Worm (Caenorhabditis elegans) whole organism, L4 larva: ENCODE measurements around the gene cmtr-1.

Source experiments
- arid-1 ChIP-seq: fragments of 200-800 bp; sonication (Bioruptor generic); conservative IDR thresholded peaks from 2 replicates; pipeline ENCODE4 v1.3.6; 2022; ENCODE audit warnings: missing genetic modification reagents, missing genetic modification characterization, missing compliant biosample characterization
- pha-4 ChIP-seq, 2 experiments: fragments of 150-350 bp in 1 of 2; fragments of 200-800 bp in 1 of 2; sonication (Bioruptor generic) in 1 of 2; IDR thresholded peaks in 1 of 2; optimal IDR thresholded peaks in 1 of 2; 2 replicates each; pipeline versions ENCODE4 v1.3.6 to Lab custom; 2014 to 2022; ENCODE audit warnings: missing genetic modification characterization in 2 of 2, missing genetic modification reagents in 2 of 2, missing biosample characterization in 1 of 2, missing compliant biosample characterization in 1 of 2
- ztf-11 ChIP-seq: fragments of 150-350 bp; optimal IDR thresholded peaks from 2 replicates; lab custom pipeline; 2014; ENCODE audit warnings: missing biosample characterization, missing genetic modification characterization

DNA sequence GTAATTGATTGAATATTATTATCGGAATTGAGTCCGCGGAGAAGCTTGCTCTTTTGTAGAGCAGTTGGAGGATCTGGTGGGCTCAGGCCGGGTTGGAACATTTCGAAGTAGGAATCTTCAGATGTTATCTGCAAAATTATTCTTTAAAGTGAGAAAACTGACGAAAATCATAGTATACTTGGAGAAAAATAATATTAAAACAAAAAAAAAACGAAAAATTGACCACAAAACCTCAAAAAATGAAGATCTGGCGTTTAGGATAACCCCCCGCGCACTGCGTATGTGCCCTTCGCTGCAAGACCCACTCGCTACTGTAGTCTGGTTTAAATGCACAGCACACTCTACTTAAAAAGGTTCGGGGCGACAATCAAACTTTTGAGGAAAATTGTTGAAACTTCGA lies 22.5 kb upstream of the cmtr-1 start, which contains the start of gene Y53F4B.10:
- TF ChIP-seq pha-4 (GFP tag; IDR thresholded peaks at IDR 0.05; lab: Robert Waterston, UW): no peak
- TF ChIP-seq pha-4 (tag; optimal IDR thresholded peaks at IDR 0.05; lab: Kevin White, UChicago): no peak
- no peak for TF ChIP-seq ztf-11 (tag; lab: Kevin White, UChicago)
- no peak for TF ChIP-seq arid-1
